Fruit fly (Drosophila melanogaster) whole organism, embryonic: Measurements from ENCODE around the gene CG11892.

ENCODE experiments used
- CG8281 ChIP-seq: fragments of 200-800 bp; sonication (Bioruptor generic); optimal IDR thresholded peaks from 2 replicates; lab custom pipeline; 2018; ENCODE audit warnings: missing biosample characterization, mild to moderate bottlenecking, missing genetic modification characterization, moderate library complexity
- MTF-1 ChIP-seq: fragments of 200-800 bp; sonication (Bioruptor generic); optimal IDR thresholded peaks from 2 replicates; lab custom pipeline; 2018; ENCODE audit warnings: missing biosample characterization, mild to moderate bottlenecking, missing genetic modification characterization, borderline replicate concordance
- pros ChIP-seq: fragments of 200-800 bp; sonication (Bioruptor generic); optimal IDR thresholded peaks from 3 replicates; lab custom pipeline; 2019; ENCODE audit warnings: missing biosample characterization, mild to moderate bottlenecking, missing genetic modification characterization, moderate library complexity

- no peak for TF ChIP-seq MTF-1 (GFP tag; lab: Kevin White, UChicago)
- TF ChIP-seq CG8281 = no peak
- no peak for TF ChIP-seq pros
Observed at dm6 chr3R:25300575-25300974, 19.2 kb downstream of the CG11892 start, which contains the start of gene CG13659.
